Worm (Caenorhabditis elegans) whole organism, mixed stage, embryonic: Measurements from ENCODE around the gene Y25C1A.13.

ENCODE experiments used
- M03D4.4 ChIP-seq: sonication (generic microtip); optimal IDR thresholded peaks from 2 replicates; lab custom pipeline; 2017; ENCODE audit warnings: mild to moderate bottlenecking, missing genetic modification characterization, missing compliant biosample characterization
- bed-3 ChIP-seq: fragments of 200-800 bp; sonication (Bioruptor generic); optimal IDR thresholded peaks from 3 replicates; lab custom pipeline; 2018; ENCODE audit warnings: mild to moderate bottlenecking, missing genetic modification characterization, moderate library complexity, missing compliant biosample characterization
- blmp-1 ChIP-seq: fragments of 150-350 bp; optimal IDR thresholded peaks from 2 replicates; lab custom pipeline; 2014; ENCODE audit warnings: missing biosample characterization, missing genetic modification characterization
- ceh-39 ChIP-seq: fragments of 150-350 bp; optimal IDR thresholded peaks from 2 replicates; lab custom pipeline; 2014; ENCODE audit warnings: missing biosample characterization, missing genetic modification characterization
- ceh-43 ChIP-seq: fragments of 200-800 bp; sonication (Bioruptor generic); optimal IDR thresholded peaks from 2 replicates; lab custom pipeline; 2018; ENCODE audit warnings: mild to moderate bottlenecking, missing genetic modification characterization, moderate library complexity, missing compliant biosample characterization
- ceh-83 ChIP-seq: fragments of 200-800 bp; sonication (Bioruptor generic); optimal IDR thresholded peaks from 2 replicates; lab custom pipeline; 2018; ENCODE audit warnings: mild to moderate bottlenecking, missing genetic modification characterization, missing compliant biosample characterization
- cnd-1 ChIP-seq: fragments of 200-800 bp; sonication (Bioruptor generic); optimal IDR thresholded peaks from 2 replicates; lab custom pipeline; 2018; ENCODE audit warnings: mild to moderate bottlenecking, missing genetic modification characterization, missing compliant biosample characterization
- drap-1 ChIP-seq: fragments of 200-800 bp; sonication (Bioruptor generic); optimal IDR thresholded peaks from 3 replicates; lab custom pipeline; 2018; ENCODE audit warnings: mild to moderate bottlenecking, missing genetic modification characterization, missing compliant biosample characterization
- elt-1 ChIP-seq: sonication (generic microtip); optimal IDR thresholded peaks from 2 replicates; lab custom pipeline; 2017; ENCODE audit warnings: missing genetic modification characterization, mild to moderate bottlenecking, missing compliant biosample characterization, antibody characterized with exemption, moderate library complexity, borderline replicate concordance; ENCODE audit not compliant: insufficient read depth
- flh-1 ChIP-seq: fragments of 200-800 bp; sonication (Bioruptor generic); optimal IDR thresholded peaks from 2 replicates; lab custom pipeline; 2018; ENCODE audit warnings: mild to moderate bottlenecking, missing genetic modification characterization, moderate library complexity, missing compliant biosample characterization
- ham-2 ChIP-seq: fragments of 200-800 bp; sonication (Bioruptor generic); optimal IDR thresholded peaks from 2 replicates; lab custom pipeline; 2018; ENCODE audit warnings: mild to moderate bottlenecking, missing genetic modification characterization, missing compliant biosample characterization
- hlh-1 ChIP-seq: fragments of 150-350 bp; optimal IDR thresholded peaks from 2 replicates; lab custom pipeline; 2014; ENCODE audit warnings: missing biosample characterization, missing genetic modification reagents, missing genetic modification characterization
- lin-13 ChIP-seq: fragments of 150-350 bp; optimal IDR thresholded peaks from 2 replicates; lab custom pipeline; 2014; ENCODE audit warnings: missing biosample characterization, missing genetic modification characterization
- lin-32 ChIP-seq: fragments of 200-800 bp; sonication (Bioruptor generic); optimal IDR thresholded peaks from 2 replicates; lab custom pipeline; 2018; ENCODE audit warnings: mild to moderate bottlenecking, missing genetic modification characterization, missing compliant biosample characterization
- lsy-2 ChIP-seq: fragments of 150-350 bp; optimal IDR thresholded peaks from 2 replicates; lab custom pipeline; 2014; ENCODE audit warnings: missing biosample characterization, missing genetic modification characterization
- mab-5 ChIP-seq: fragments of 150-350 bp; optimal IDR thresholded peaks from 2 replicates; lab custom pipeline; 2014; ENCODE audit warnings: missing biosample characterization, missing genetic modification characterization
- mep-1 ChIP-seq: fragments of 150-350 bp; optimal IDR thresholded peaks from 2 replicates; lab custom pipeline; 2017; ENCODE audit warnings: missing biosample characterization, missing genetic modification reagents, missing genetic modification characterization, inconsistent platforms
- mls-2 ChIP-seq: sonication (generic microtip); optimal IDR thresholded peaks from 2 replicates; lab custom pipeline; 2016; ENCODE audit warnings: mild to moderate bottlenecking, missing genetic modification characterization, moderate library complexity, missing compliant biosample characterization
- nhr-12 ChIP-seq: fragments of 150-350 bp; optimal IDR thresholded peaks from 2 replicates; lab custom pipeline; 2014; ENCODE audit warnings: missing biosample characterization, missing genetic modification characterization
- nhr-2 ChIP-seq: fragments of 150-350 bp; optimal IDR thresholded peaks from 2 replicates; lab custom pipeline; 2014; ENCODE audit warnings: missing biosample characterization, missing genetic modification characterization
- nhr-237 ChIP-seq: fragments of 150-350 bp; optimal IDR thresholded peaks from 2 replicates; lab custom pipeline; 2014; ENCODE audit warnings: missing biosample characterization, missing genetic modification characterization
- nhr-28 ChIP-seq: fragments of 150-350 bp; optimal IDR thresholded peaks from 2 replicates; lab custom pipeline; 2014; ENCODE audit warnings: missing biosample characterization, missing genetic modification characterization
- nhr-76 ChIP-seq: sonication (generic microtip); optimal IDR thresholded peaks from 2 replicates; lab custom pipeline; 2017; ENCODE audit warnings: missing biosample characterization, missing genetic modification characterization
- pha-4 ChIP-seq: fragments of 150-350 bp; optimal IDR thresholded peaks from 2 replicates; lab custom pipeline; 2018; ENCODE audit warnings: missing biosample characterization, missing genetic modification reagents, missing genetic modification characterization
- sem-2 ChIP-seq: fragments of 200-800 bp; sonication (Bioruptor generic); optimal IDR thresholded peaks from 2 replicates; lab custom pipeline; 2018; ENCODE audit warnings: mild to moderate bottlenecking, missing genetic modification characterization, missing compliant biosample characterization
- sptf-1 ChIP-seq: sonication (generic microtip); optimal IDR thresholded peaks from 2 replicates; lab custom pipeline; 2017; ENCODE audit warnings: mild to moderate bottlenecking, missing genetic modification characterization, moderate library complexity, missing compliant biosample characterization
- tbx-8 ChIP-seq: fragments of 200-800 bp; sonication (Bioruptor generic); optimal IDR thresholded peaks from 2 replicates; lab custom pipeline; 2018; ENCODE audit warnings: mild to moderate bottlenecking, missing genetic modification characterization, moderate library complexity, missing compliant biosample characterization
- unc-120 ChIP-seq: sonication (generic microtip); optimal IDR thresholded peaks from 2 replicates; lab custom pipeline; 2017; ENCODE audit warnings: missing genetic modification characterization, missing compliant biosample characterization; ENCODE audit not compliant: poor library complexity, severe bottlenecking
- unc-39 ChIP-seq: fragments of 150-350 bp; optimal IDR thresholded peaks from 2 replicates; lab custom pipeline; 2014; ENCODE audit warnings: missing biosample characterization, missing genetic modification characterization
- zip-8 ChIP-seq: fragments of 150-350 bp; optimal IDR thresholded peaks from 2 replicates; lab custom pipeline; 2014; ENCODE audit warnings: missing biosample characterization, missing genetic modification characterization
- ztf-11 ChIP-seq: fragments of 150-350 bp; optimal IDR thresholded peaks from 2 replicates; lab custom pipeline; 2014; ENCODE audit warnings: missing biosample characterization, missing genetic modification characterization

Y25C1A.13 gene

ce11 chrII:3070182-3070581 is 40.9 kb downstream of the Y25C1A.13 start:
- TF ChIP-seq elt-1 (tag; lab: Kevin White, UChicago), result no peak
- no peak for TF ChIP-seq nhr-237 (tag; lab: Kevin White, UChicago)
- TF ChIP-seq bed-3 (GFP tag; lab: Kevin White, UChicago), result no peak
- TF ChIP-seq lsy-2 (tag; lab: Kevin White, UChicago), result no peak
- no peak for TF ChIP-seq sem-2 (GFP tag; lab: Kevin White, UChicago)
- no peak for TF ChIP-seq mep-1 (tag; lab: Kevin White, UChicago)
- no peak for TF ChIP-seq ceh-39 (tag; lab: Kevin White, UChicago)
- TF ChIP-seq unc-120, result no peak
- TF ChIP-seq pha-4 (tag; lab: Kevin White, UChicago), result no peak
- TF ChIP-seq ztf-11 (tag; lab: Kevin White, UChicago), result no peak
- no peak for TF ChIP-seq ceh-83 (GFP tag; lab: Kevin White, UChicago)
- no peak for TF ChIP-seq mls-2 (tag; lab: Kevin White, UChicago)
- TF ChIP-seq sptf-1 (tag; lab: Kevin White, UChicago), result no peak
- no peak for TF ChIP-seq blmp-1
- TF ChIP-seq drap-1 (GFP tag; lab: Kevin White, UChicago), result no peak
- TF ChIP-seq cnd-1 (tag; lab: Kevin White, UChicago), result no peak
- no peak for TF ChIP-seq ceh-43 (GFP tag; lab: Kevin White, UChicago)
- no peak for TF ChIP-seq nhr-28 (tag; lab: Kevin White, UChicago)
- no peak for TF ChIP-seq unc-39

ce11 chrII:3068646-3069045 is 42.4 kb downstream of the Y25C1A.13 start:
- TF ChIP-seq lin-32 (GFP tag; lab: Kevin White, UChicago) (no peak), zip-8 (tag; lab: Kevin White, UChicago) (no peak), ceh-39 (tag; lab: Kevin White, UChicago) (no peak), pha-4 (tag; lab: Kevin White, UChicago) (no peak), tbx-8 (GFP tag; lab: Kevin White, UChicago) (no peak), lsy-2 (tag; lab: Kevin White, UChicago) (no peak), elt-1 (tag; lab: Kevin White, UChicago) (no peak), nhr-76 (tag; lab: Kevin White, UChicago) (no peak), sem-2 (GFP tag; lab: Kevin White, UChicago) (no peak), flh-1 (GFP tag; lab: Kevin White, UChicago) (no peak), mab-5 (tag; lab: Kevin White, UChicago) (no peak), nhr-2 (tag; lab: Kevin White, UChicago) (no peak), mls-2 (tag; lab: Kevin White, UChicago) (no peak), hlh-1 (no peak), drap-1 (GFP tag; lab: Kevin White, UChicago) (no peak), mep-1 (tag; lab: Kevin White, UChicago) (no peak), M03D4.4 (tag; lab: Kevin White, UChicago) (no peak), unc-39 (no peak), nhr-12 (tag; lab: Kevin White, UChicago) (no peak), ztf-11 (tag; lab: Kevin White, UChicago) (no peak)

ce11 chrII:3067896-3068295 is 43.2 kb downstream of the Y25C1A.13 start:
- TF ChIP-seq lin-13 (tag; lab: Kevin White, UChicago) (no peak), zip-8 (tag; lab: Kevin White, UChicago) (no peak), pha-4 (tag; lab: Kevin White, UChicago) (no peak), mab-5 (tag; lab: Kevin White, UChicago) (no peak), bed-3 (GFP tag; lab: Kevin White, UChicago) (no peak), nhr-76 (tag; lab: Kevin White, UChicago) (no peak), nhr-2 (tag; lab: Kevin White, UChicago) (no peak), blmp-1 (no peak)

ce11 chrII:3067447-3067846 is 43.6 kb downstream of the Y25C1A.13 start:
- TF ChIP-seq bed-3 (GFP tag; lab: Kevin White, UChicago), result no peak
- no peak for TF ChIP-seq sptf-1 (tag; lab: Kevin White, UChicago)
- TF ChIP-seq lin-13 (tag; lab: Kevin White, UChicago), result no peak
- TF ChIP-seq M03D4.4 (tag; lab: Kevin White, UChicago), result no peak
- no peak for TF ChIP-seq unc-120
- no peak for TF ChIP-seq nhr-2 (tag; lab: Kevin White, UChicago)
- TF ChIP-seq zip-8 (tag; lab: Kevin White, UChicago), result no peak

- TF ChIP-seq drap-1 (GFP tag; lab: Kevin White, UChicago) (no peak), unc-39 (no peak), ceh-83 (GFP tag; lab: Kevin White, UChicago) (no peak), ztf-11 (tag; lab: Kevin White, UChicago) (no peak), tbx-8 (GFP tag; lab: Kevin White, UChicago) (no peak), elt-1 (tag; lab: Kevin White, UChicago) (no peak), ham-2 (GFP tag; lab: Kevin White, UChicago) (no peak)
Measured at ce11 chrII:3066401-3066800, 44.6 kb downstream of the Y25C1A.13 start.
